Fruit fly (Drosophila melanogaster) whole organism, embryonic: ENCODE results near the gene CG10137.

Experiments used
- ATbp ChIP-seq: fragments of 200-800 bp; sonication (Bioruptor generic); optimal IDR thresholded peaks from 2 replicates; lab custom pipeline; 2017; ENCODE audit warnings: missing biosample characterization, mild to moderate bottlenecking, missing genetic modification characterization, missing genetic modification reagents
- Aef1 ChIP-seq: fragments of 200-800 bp; sonication (Bioruptor generic); IDR thresholded peaks from 3 replicates; pipeline ENCODE4 v1.3.6; 2022; ENCODE audit warnings: missing biosample characterization, missing genetic modification characterization
- Atf6 ChIP-seq: fragments of 200-800 bp; sonication (Bioruptor generic); IDR thresholded peaks from 2 replicates; pipeline ENCODE4 v1.3.6; 2022; ENCODE audit warnings: missing biosample characterization, missing genetic modification characterization
- Awh ChIP-seq: fragments of 200-800 bp; sonication (Bioruptor generic); IDR thresholded peaks from 2 replicates; pipeline ENCODE4, ENCODE4 v1.3.6; 2022; ENCODE audit warnings: missing biosample characterization, missing genetic modification characterization
- CG10543 ChIP-seq: fragments of 200-800 bp; sonication (Bioruptor generic); optimal IDR thresholded peaks from 3 replicates; lab custom pipeline; 2017; ENCODE audit warnings: missing biosample characterization, mild to moderate bottlenecking, missing genetic modification characterization, moderate library complexity
- CG11504 ChIP-seq: fragments of 200-800 bp; sonication (Bioruptor generic); optimal IDR thresholded peaks from 3 replicates; lab custom pipeline; 2019; ENCODE audit warnings: missing biosample characterization, mild to moderate bottlenecking, missing genetic modification characterization, moderate library complexity
- CG12659 ChIP-seq: fragments of 200-800 bp; sonication (Bioruptor generic); optimal IDR thresholded peaks from 3 replicates; lab custom pipeline; 2017; ENCODE audit warnings: mild to moderate bottlenecking, missing biosample characterization, missing genetic modification reagents, missing genetic modification characterization
- CG12942 ChIP-seq: fragments of 200-800 bp; sonication (Bioruptor generic); optimal IDR thresholded peaks from 3 replicates; lab custom pipeline; 2016; ENCODE audit warnings: missing biosample characterization, missing genetic modification characterization
- CG15073 ChIP-seq: fragments of 200-800 bp; sonication (Bioruptor generic); optimal IDR thresholded peaks from 2 replicates; lab custom pipeline; 2016; ENCODE audit warnings: missing biosample characterization, missing genetic modification characterization
- CG16863 ChIP-seq: fragments of 200-800 bp; sonication (Bioruptor generic); optimal IDR thresholded peaks from 3 replicates; lab custom pipeline; 2016; ENCODE audit warnings: missing biosample characterization, missing genetic modification characterization
- CG17568 ChIP-seq: fragments of 200-800 bp; sonication (Bioruptor generic); optimal IDR thresholded peaks from 2 replicates; lab custom pipeline; 2018; ENCODE audit warnings: missing biosample characterization, mild to moderate bottlenecking, missing genetic modification characterization, moderate library complexity
- CG18619 ChIP-seq: fragments of 200-800 bp; sonication (Bioruptor generic); optimal IDR thresholded peaks from 3 replicates; lab custom pipeline; 2017; ENCODE audit warnings: missing biosample characterization, mild to moderate bottlenecking, missing genetic modification characterization
- CG2875 ChIP-seq: fragments of 200-800 bp; sonication (Bioruptor generic); optimal IDR thresholded peaks from 2 replicates; lab custom pipeline; 2017; ENCODE audit warnings: missing biosample characterization, mild to moderate bottlenecking, missing genetic modification characterization, missing genetic modification reagents
- CG33213 ChIP-seq: fragments of 200-800 bp; sonication (Bioruptor generic); optimal IDR thresholded peaks from 3 replicates; lab custom pipeline; 2016; ENCODE audit warnings: missing biosample characterization, missing genetic modification characterization
- CG4404 ChIP-seq: fragments of 200-800 bp; sonication (Bioruptor generic); IDR thresholded peaks from 2 replicates; pipeline ENCODE4 v1.3.6; 2022; ENCODE audit warnings: missing biosample characterization, missing genetic modification characterization
- CG4854 ChIP-seq: fragments of 200-800 bp; sonication (Bioruptor generic); optimal IDR thresholded peaks from 2 replicates; lab custom pipeline; 2016; ENCODE audit warnings: missing biosample characterization, missing genetic modification characterization, inconsistent platforms
- CG7271 ChIP-seq: fragments of 200-800 bp; sonication (Bioruptor generic); optimal IDR thresholded peaks from 2 replicates; lab custom pipeline; 2018; ENCODE audit warnings: missing biosample characterization, mild to moderate bottlenecking, missing genetic modification characterization, moderate library complexity
- CG8281 ChIP-seq: fragments of 200-800 bp; sonication (Bioruptor generic); optimal IDR thresholded peaks from 2 replicates; lab custom pipeline; 2018; ENCODE audit warnings: missing biosample characterization, mild to moderate bottlenecking, missing genetic modification characterization, moderate library complexity
- CrebB ChIP-seq: fragments of 200-800 bp; sonication (Bioruptor generic); optimal IDR thresholded peaks from 3 replicates; lab custom pipeline; 2018; ENCODE audit warnings: missing biosample characterization, mild to moderate bottlenecking, missing genetic modification characterization
- Eip74EF ChIP-seq, 2 experiments: fragments of 200-800 bp in 1 of 2; fragments of >200 bp in 1 of 2; sonication (Bioruptor generic) in 1 of 2; optimal IDR thresholded peaks; 2 replicates each; lab custom pipeline; 2017 to 2019; ENCODE audit warnings: missing biosample characterization in 2 of 2, missing genetic modification characterization in 2 of 2, mild to moderate bottlenecking in 1 of 2, moderate library complexity in 1 of 2
- Fer1 ChIP-seq: fragments of 200-800 bp; sonication (Bioruptor generic); optimal IDR thresholded peaks from 2 replicates; lab custom pipeline; 2017; ENCODE audit warnings: missing biosample characterization, mild to moderate bottlenecking, missing genetic modification characterization
- HLH3B ChIP-seq: fragments of 200-800 bp; sonication (Bioruptor generic); IDR thresholded peaks from 2 replicates; pipeline ENCODE4 v1.3.6; 2022; ENCODE audit warnings: missing biosample characterization, missing genetic modification characterization
- Hand ChIP-seq: fragments of 200-800 bp; sonication (Bioruptor generic); optimal IDR thresholded peaks from 2 replicates; lab custom pipeline; 2017; ENCODE audit warnings: mild to moderate bottlenecking, missing biosample characterization, missing genetic modification reagents, missing genetic modification characterization
- Hr3 ChIP-seq: fragments of 200-800 bp; sonication (Bioruptor generic); optimal IDR thresholded peaks from 3 replicates; lab custom pipeline; 2016; ENCODE audit warnings: missing biosample characterization, missing genetic modification characterization
- Hr78 ChIP-seq, 2 experiments: fragments of 200-800 bp in 1 of 2; fragments of >200 bp in 1 of 2; sonication (Bioruptor generic) in 1 of 2; optimal IDR thresholded peaks; 2 replicates each; lab custom pipeline; 2017 to 2019; ENCODE audit warnings: missing biosample characterization in 2 of 2, missing genetic modification characterization in 2 of 2, mild to moderate bottlenecking in 1 of 2, moderate library complexity in 1 of 2
- Nf-YA ChIP-seq: fragments of 200-800 bp; sonication (Bioruptor generic); IDR thresholded peaks from 2 replicates; pipeline ENCODE4 v1.3.6; 2022; ENCODE audit warnings: missing biosample characterization, missing genetic modification characterization
- PHDP ChIP-seq: fragments of 200-800 bp; sonication (Bioruptor generic); optimal IDR thresholded peaks from 3 replicates; lab custom pipeline; 2018; ENCODE audit warnings: missing biosample characterization, mild to moderate bottlenecking, missing genetic modification characterization, moderate library complexity
- Poxn ChIP-seq: fragments of 200-800 bp; sonication (Bioruptor generic); IDR thresholded peaks from 2 replicates; pipeline ENCODE4 v1.3.6; 2022; ENCODE audit warnings: missing biosample characterization, missing genetic modification characterization
- Ravus ChIP-seq: fragments of 200-800 bp; sonication (Bioruptor generic); IDR thresholded peaks from 2 replicates; pipeline ENCODE4 v1.3.6; 2022; ENCODE audit warnings: missing biosample characterization, missing genetic modification characterization
- Six4 ChIP-seq: fragments of 200-800 bp; sonication (Bioruptor generic); optimal IDR thresholded peaks from 2 replicates; lab custom pipeline; 2016; ENCODE audit warnings: missing biosample characterization, missing genetic modification characterization
- Sox102F ChIP-seq: fragments of 200-800 bp; sonication (Bioruptor generic); optimal IDR thresholded peaks from 2 replicates; lab custom pipeline; 2018; ENCODE audit warnings: missing biosample characterization, mild to moderate bottlenecking, missing genetic modification characterization, moderate library complexity
- Xbp1 ChIP-seq: fragments of 200-800 bp; sonication (Bioruptor generic); optimal IDR thresholded peaks from 3 replicates; lab custom pipeline; 2016; ENCODE audit warnings: missing biosample characterization, mild to moderate bottlenecking, missing genetic modification characterization
- ara ChIP-seq: fragments of 200-800 bp; sonication (Bioruptor generic); IDR thresholded peaks from 2 replicates; pipeline ENCODE4 v1.3.6; 2022; ENCODE audit warnings: missing biosample characterization, missing genetic modification characterization
- corto ChIP-seq: fragments of 200-800 bp; sonication (Bioruptor generic); optimal IDR thresholded peaks from 2 replicates; lab custom pipeline; 2016; ENCODE audit warnings: missing biosample characterization, mild to moderate bottlenecking, missing genetic modification characterization, moderate library complexity
- danr ChIP-seq: fragments of 200-800 bp; sonication (Bioruptor generic); IDR thresholded peaks from 2 replicates; pipeline ENCODE4 v1.3.6; 2022; ENCODE audit warnings: missing biosample characterization, missing genetic modification characterization
- gcm2 ChIP-seq: fragments of 200-800 bp; sonication (Bioruptor generic); optimal IDR thresholded peaks from 2 replicates; lab custom pipeline; 2016; ENCODE audit warnings: missing biosample characterization, missing genetic modification characterization
- gro ChIP-seq: fragments of 200-800 bp; sonication (Bioruptor generic); optimal IDR thresholded peaks from 2 replicates; lab custom pipeline; 2016; ENCODE audit warnings: missing biosample characterization, missing genetic modification characterization
- hbn ChIP-seq: fragments of 200-800 bp; sonication (Bioruptor generic); IDR thresholded peaks from 2 replicates; pipeline ENCODE4 v1.3.6; 2022; ENCODE audit warnings: missing biosample characterization, missing genetic modification characterization; ENCODE audit not compliant: partially characterized antibody
- jing ChIP-seq: fragments of 200-800 bp; sonication (Bioruptor generic); optimal IDR thresholded peaks from 2 replicates; lab custom pipeline; 2018; ENCODE audit warnings: missing biosample characterization, mild to moderate bottlenecking, missing genetic modification characterization
- knrl ChIP-seq: fragments of 200-800 bp; sonication (Bioruptor generic); IDR thresholded peaks from 3 replicates; pipeline ENCODE4 v1.3.6; 2022; ENCODE audit warnings: missing biosample characterization, missing genetic modification characterization; ENCODE audit not compliant: partially characterized antibody
- nerfin-2 ChIP-seq: fragments of 200-800 bp; sonication (Bioruptor generic); IDR thresholded peaks from 2 replicates; pipeline ENCODE4 v1.3.6; 2022; ENCODE audit warnings: missing biosample characterization, missing genetic modification characterization; ENCODE audit not compliant: partially characterized antibody
- rib ChIP-seq: fragments of 200-800 bp; sonication (Bioruptor generic); IDR thresholded peaks from 2 replicates; pipeline ENCODE4 v1.3.6; 2022; ENCODE audit warnings: missing biosample characterization, missing genetic modification characterization
- sens ChIP-seq: fragments of 200-800 bp; sonication (Bioruptor generic); peaks from one replicate; lab custom pipeline; 2016; ENCODE audit warnings: missing biosample characterization, missing genetic modification characterization
- slp2 ChIP-seq: fragments of 200-800 bp; sonication (Bioruptor generic); optimal IDR thresholded peaks from 2 replicates; lab custom pipeline; 2016; ENCODE audit warnings: missing biosample characterization, missing genetic modification characterization
- stwl ChIP-seq: fragments of 200-800 bp; sonication (Bioruptor generic); optimal IDR thresholded peaks from 3 replicates; lab custom pipeline; 2018; ENCODE audit warnings: missing biosample characterization, mild to moderate bottlenecking, missing genetic modification characterization, moderate library complexity
- trem ChIP-seq: fragments of 200-800 bp; optimal IDR thresholded peaks from 3 replicates; lab custom pipeline; 2019; ENCODE audit warnings: missing biosample characterization, mild to moderate bottlenecking, missing genetic modification characterization, moderate library complexity
- vvl ChIP-seq: fragments of 200-800 bp; sonication (Bioruptor generic); IDR thresholded peaks from 2 replicates; pipeline ENCODE4 v1.3.6; 2022; ENCODE audit warnings: missing biosample characterization, missing genetic modification characterization
- yki ChIP-seq: fragments of >200 bp; optimal IDR thresholded peaks from 3 replicates; lab custom pipeline; 2018
- zen2 ChIP-seq: fragments of 200-800 bp; sonication (Bioruptor generic); IDR thresholded peaks from 3 replicates; pipeline ENCODE4 v1.3.6; 2022; ENCODE audit warnings: missing biosample characterization, missing genetic modification characterization; ENCODE audit not compliant: partially characterized antibody

The CG10137 gene

dm6 chr2L:19575626-19576298, 49.3 kb downstream of the CG10137 start (continued):
- peak; percentile 91 for TF ChIP-seq CG2875 (GFP tag; lab: Kevin White, UChicago)
- TF ChIP-seq gro: peak; percentile 98
- TF ChIP-seq HLH3B: peak; percentile 92
- TF ChIP-seq Aef1 (GFP tag; lab: Robert Waterston, UW): peak; percentile 85
- TF ChIP-seq nerfin-2: no peak
- peak; percentile 87 for TF ChIP-seq Ravus (GFP tag; lab: Robert Waterston, UW)
- peak in 1 of 2 experiments; percentile 55 for TF ChIP-seq Hr78 (GFP tag; optimal IDR thresholded peaks at IDR 0.05; lab: Kevin White, UChicago)
- peak; percentile 97 for TF ChIP-seq slp2 (GFP tag; lab: Kevin White, UChicago)
- peak; percentile 85 for TF ChIP-seq ara (GFP tag; lab: Robert Waterston, UW)
- peak; percentile 97 for TF ChIP-seq CG12659
- peak; percentile 97 for TF ChIP-seq Hr3 (GFP tag; lab: Kevin White, UChicago)
- TF ChIP-seq danr (GFP tag; lab: Robert Waterston, UW): peak; percentile 94
- TF ChIP-seq hbn (GFP tag; lab: Robert Waterston, UW): no peak
- no peak for TF ChIP-seq knrl (GFP tag; lab: Robert Waterston, UW)
- TF ChIP-seq CG8281: peak; percentile 79
- peak; percentile 60 for TF ChIP-seq yki (lab: Kevin White, UChicago)
- no peak for TF ChIP-seq CG7271
- TF ChIP-seq gcm2 (GFP tag; lab: Kevin White, UChicago): peak; percentile 87
- peak; percentile 93 for TF ChIP-seq CG4854 (GFP tag; lab: Kevin White, UChicago)
- TF ChIP-seq CG4404: peak; percentile 95
- TF ChIP-seq rib (GFP tag; lab: Robert Waterston, UW): no peak; the same call in 1 of the 2 replicates
- peak; percentile 94 for TF ChIP-seq CG17568
- peak; percentile 85 for TF ChIP-seq Hand (GFP tag; lab: Kevin White, UChicago)
- peak; percentile 93 for TF ChIP-seq CG10543
- peak; percentile 88 for TF ChIP-seq ATbp (GFP tag; lab: Kevin White, UChicago)
- TF ChIP-seq Nf-YA (GFP tag; lab: Robert Waterston, UW): peak; percentile 80
- peak in 1 of 2 experiments; percentile 97 for TF ChIP-seq Eip74EF (GFP tag; optimal IDR thresholded peaks at IDR 0.05; lab: Kevin White, UChicago)
- TF ChIP-seq CG33213 (GFP tag; lab: Kevin White, UChicago): peak; percentile 90
- 0 out of 3 replicates have a peak, but pooled peaks have one; percentile 18 for TF ChIP-seq zen2
- peak; percentile 84 for TF ChIP-seq Poxn
- peak; percentile 16 for TF ChIP-seq stwl (tag; lab: Kevin White, UChicago)
- peak; percentile 97 for TF ChIP-seq Sox102F (GFP tag; lab: Kevin White, UChicago)
- TF ChIP-seq trem (tag; lab: Kevin White, UChicago): peak; percentile 91
- TF ChIP-seq CG18619: peak; percentile 98
- peak; percentile 79 for TF ChIP-seq CrebB (tag; lab: Kevin White, UChicago)
- peak; percentile 73 for TF ChIP-seq corto (GFP tag; lab: Kevin White, UChicago)
- TF ChIP-seq CG11504: peak; percentile 96
- TF ChIP-seq Six4 (GFP tag; lab: Kevin White, UChicago): peak; percentile 93
- TF ChIP-seq sens (GFP tag; lab: Kevin White, UChicago): peak; percentile 100
- peak; percentile 94 for TF ChIP-seq Fer1 (GFP tag; lab: Kevin White, UChicago)
- TF ChIP-seq CG16863 (GFP tag; lab: Kevin White, UChicago): peak; percentile 95
- peak; percentile 80 for TF ChIP-seq CG15073 (GFP tag; lab: Kevin White, UChicago)
- peak; percentile 81; the same call in 1 of the 2 replicates for TF ChIP-seq Awh (GFP tag; lab: Robert Waterston, UW)
- peak; percentile 97 for TF ChIP-seq Xbp1 (GFP tag; lab: Kevin White, UChicago)
- peak; percentile 96 for TF ChIP-seq jing (GFP tag; lab: Kevin White, UChicago)
- TF ChIP-seq CG12942 (GFP tag; lab: Kevin White, UChicago): peak; percentile 97
- peak; percentile 92 for TF ChIP-seq vvl (GFP tag; lab: Robert Waterston, UW)
- peak; percentile 95 for TF ChIP-seq PHDP (tag; lab: Kevin White, UChicago)
- peak; percentile 95 for TF ChIP-seq Atf6 (GFP tag; lab: Robert Waterston, UW)
